Fruit fly (Drosophila melanogaster) whole organism, embryonic: ENCODE measurements around the gene CG5068.

Source experiments
- CG10267 ChIP-seq: fragments of 200-800 bp; sonication (Bioruptor generic); optimal IDR thresholded peaks from 2 replicates; lab custom pipeline; 2018; ENCODE audit warnings: missing biosample characterization, mild to moderate bottlenecking, missing genetic modification characterization, moderate library complexity
- CG10366 ChIP-seq: fragments of 200-800 bp; sonication (Bioruptor generic); IDR thresholded peaks from 2 replicates; pipeline ENCODE4 v1.3.6; 2022; ENCODE audit warnings: missing biosample characterization, missing genetic modification characterization
- CG11093 ChIP-seq: fragments of 200-800 bp; sonication (Bioruptor generic); IDR thresholded peaks from 3 replicates; pipeline ENCODE4 v1.3.6; 2022; ENCODE audit warnings: missing biosample characterization, missing genetic modification characterization
- CG12155 ChIP-seq: fragments of 200-800 bp; sonication (Bioruptor generic); optimal IDR thresholded peaks from 3 replicates; lab custom pipeline; 2016; ENCODE audit warnings: missing biosample characterization, missing genetic modification characterization
- CG12219 ChIP-seq: fragments of 200-800 bp; sonication (Bioruptor generic); optimal IDR thresholded peaks from 3 replicates; lab custom pipeline; 2018; ENCODE audit warnings: missing biosample characterization, mild to moderate bottlenecking, missing genetic modification characterization
- CG12744 ChIP-seq: fragments of 200-800 bp; sonication (Bioruptor generic); optimal IDR thresholded peaks from 2 replicates; lab custom pipeline; 2016; ENCODE audit warnings: missing biosample characterization, missing genetic modification characterization
- CG13424 ChIP-seq: fragments of 200-800 bp; sonication (Bioruptor generic); optimal IDR thresholded peaks from 2 replicates; lab custom pipeline; 2019; ENCODE audit warnings: missing biosample characterization, mild to moderate bottlenecking, missing genetic modification characterization, moderate library complexity
- CG14860 ChIP-seq: fragments of 200-800 bp; sonication (Bioruptor generic); IDR thresholded peaks from 3 replicates; pipeline ENCODE4 v1.3.6; 2022; ENCODE audit warnings: missing biosample characterization, missing genetic modification characterization; ENCODE audit not compliant: partially characterized antibody
- CG15479 ChIP-seq: fragments of 200-800 bp; sonication (Bioruptor generic); optimal IDR thresholded peaks from 3 replicates; lab custom pipeline; 2019; ENCODE audit warnings: missing biosample characterization, mild to moderate bottlenecking, missing genetic modification characterization, moderate library complexity
- CG17912 ChIP-seq: fragments of 200-800 bp; sonication (Bioruptor generic); optimal IDR thresholded peaks from 2 replicates; lab custom pipeline; 2018; ENCODE audit warnings: missing biosample characterization, mild to moderate bottlenecking, missing genetic modification characterization
- CG18262 ChIP-seq: fragments of 200-800 bp; optimal IDR thresholded peaks from 3 replicates; lab custom pipeline; 2019; ENCODE audit warnings: missing biosample characterization, mild to moderate bottlenecking, missing genetic modification characterization, moderate library complexity
- CG34224 ChIP-seq: fragments of 200-800 bp; sonication (Bioruptor generic); IDR thresholded peaks from 3 replicates; pipeline ENCODE4 v1.3.6; 2022; ENCODE audit warnings: missing biosample characterization, missing genetic modification characterization; ENCODE audit not compliant: partially characterized antibody
- CG3995 ChIP-seq: fragments of 200-800 bp; sonication (Bioruptor generic); optimal IDR thresholded peaks from 3 replicates; lab custom pipeline; 2016; ENCODE audit warnings: missing biosample characterization, missing genetic modification characterization
- CG5245 ChIP-seq: fragments of 200-800 bp; sonication (Bioruptor generic); optimal IDR thresholded peaks from 3 replicates; lab custom pipeline; 2016; ENCODE audit warnings: missing biosample characterization, missing genetic modification characterization
- CG6854 ChIP-seq: fragments of 200-800 bp; sonication (Bioruptor generic); optimal IDR thresholded peaks from 3 replicates; lab custom pipeline; 2017; ENCODE audit warnings: missing biosample characterization, mild to moderate bottlenecking, missing genetic modification characterization
- CG7556 ChIP-seq: fragments of 200-800 bp; sonication (Bioruptor generic); optimal IDR thresholded peaks from 2 replicates; lab custom pipeline; 2017; ENCODE audit warnings: missing biosample characterization, mild to moderate bottlenecking, missing genetic modification characterization
- CG8944 ChIP-seq: fragments of 200-800 bp; sonication (Bioruptor generic); optimal IDR thresholded peaks from 3 replicates; lab custom pipeline; 2016; ENCODE audit warnings: missing biosample characterization, missing genetic modification characterization
- CG9609 ChIP-seq: fragments of 200-800 bp; sonication (Bioruptor generic); optimal IDR thresholded peaks from 3 replicates; lab custom pipeline; 2016; ENCODE audit warnings: missing biosample characterization, missing genetic modification characterization
- CG9797 ChIP-seq: fragments of 200-800 bp; sonication (Bioruptor generic); optimal IDR thresholded peaks from 3 replicates; lab custom pipeline; 2018; ENCODE audit warnings: missing biosample characterization, mild to moderate bottlenecking, missing genetic modification characterization
- CG9817 ChIP-seq: fragments of 200-800 bp; sonication (Bioruptor generic); optimal IDR thresholded peaks from 2 replicates; lab custom pipeline; 2018; ENCODE audit warnings: missing biosample characterization, mild to moderate bottlenecking, missing genetic modification characterization, moderate library complexity
- CG9876 ChIP-seq: fragments of 200-800 bp; sonication (Bioruptor generic); optimal IDR thresholded peaks from 2 replicates; lab custom pipeline; 2016; ENCODE audit warnings: missing biosample characterization, missing genetic modification characterization
- Dp ChIP-seq: fragments of 200-800 bp; sonication (Bioruptor generic); optimal IDR thresholded peaks from 2 replicates; lab custom pipeline; 2018; ENCODE audit warnings: missing biosample characterization, mild to moderate bottlenecking, missing genetic modification characterization, moderate library complexity
- Fer3 ChIP-seq: fragments of 200-800 bp; sonication (Bioruptor generic); optimal IDR thresholded peaks from 2 replicates; lab custom pipeline; 2018; ENCODE audit warnings: missing biosample characterization, mild to moderate bottlenecking, missing genetic modification characterization, moderate library complexity
- GATAe ChIP-seq: fragments of 200-800 bp; sonication (Bioruptor generic); conservative IDR thresholded peaks from 2 replicates; pipeline ENCODE4 v1.3.6; 2022; ENCODE audit warnings: missing biosample characterization, missing genetic modification characterization
- HmgD ChIP-seq: fragments of 200-800 bp; sonication (Bioruptor generic); optimal IDR thresholded peaks from 3 replicates; lab custom pipeline; 2016; ENCODE audit warnings: missing biosample characterization, missing genetic modification characterization
- Hmx ChIP-seq: fragments of 200-800 bp; sonication (Bioruptor generic); optimal IDR thresholded peaks from 2 replicates; lab custom pipeline; 2016; ENCODE audit warnings: missing biosample characterization, missing genetic modification characterization
- Jarid2 ChIP-seq: fragments of 200-800 bp; sonication (Bioruptor generic); optimal IDR thresholded peaks from 3 replicates; lab custom pipeline; 2017; ENCODE audit warnings: mild to moderate bottlenecking, missing biosample characterization, missing genetic modification reagents, missing genetic modification characterization
- MESR4 ChIP-seq: fragments of 200-800 bp; sonication (Bioruptor generic); optimal IDR thresholded peaks from 2 replicates; lab custom pipeline; 2018; ENCODE audit warnings: missing biosample characterization, mild to moderate bottlenecking, missing genetic modification characterization, moderate library complexity
- MTF-1 ChIP-seq: fragments of 200-800 bp; sonication (Bioruptor generic); optimal IDR thresholded peaks from 2 replicates; lab custom pipeline; 2018; ENCODE audit warnings: missing biosample characterization, mild to moderate bottlenecking, missing genetic modification characterization, borderline replicate concordance
- NFAT ChIP-seq: fragments of 200-800 bp; sonication (Bioruptor generic); IDR thresholded peaks from 2 replicates; pipeline ENCODE4 v1.3.6; 2022; ENCODE audit warnings: missing biosample characterization, missing genetic modification characterization
- Nf-YC ChIP-seq: fragments of 200-800 bp; optimal IDR thresholded peaks from 3 replicates; lab custom pipeline; 2019; ENCODE audit warnings: missing biosample characterization, mild to moderate bottlenecking, missing genetic modification characterization, moderate library complexity
- Ptx1 ChIP-seq: fragments of 200-800 bp; sonication (Bioruptor generic); IDR thresholded peaks from 2 replicates; pipeline ENCODE4 v1.3.6; 2022; ENCODE audit warnings: missing biosample characterization, missing genetic modification characterization
- YL-1 ChIP-seq: fragments of 200-800 bp; sonication (Bioruptor generic); optimal IDR thresholded peaks from 3 replicates; lab custom pipeline; 2017; ENCODE audit warnings: missing biosample characterization, mild to moderate bottlenecking, missing genetic modification characterization
- ac ChIP-seq: fragments of 200-800 bp; sonication (Bioruptor generic); optimal IDR thresholded peaks from 3 replicates; lab custom pipeline; 2017; ENCODE audit warnings: missing biosample characterization, mild to moderate bottlenecking, missing genetic modification characterization
- chn ChIP-seq: fragments of 200-800 bp; sonication (Bioruptor generic); optimal IDR thresholded peaks from 2 replicates; lab custom pipeline; 2016; ENCODE audit warnings: missing biosample characterization, missing genetic modification characterization
- crc ChIP-seq: fragments of 200-800 bp; sonication (Bioruptor generic); optimal IDR thresholded peaks from 2 replicates; lab custom pipeline; 2016; ENCODE audit warnings: missing biosample characterization, missing genetic modification characterization
- crol ChIP-seq: fragments of 200-800 bp; sonication (Bioruptor generic); IDR thresholded peaks from 2 replicates; pipeline ENCODE4 v1.3.6; 2022; ENCODE audit warnings: missing biosample characterization, missing genetic modification characterization
- dan ChIP-seq: fragments of 200-800 bp; sonication (Bioruptor generic); IDR thresholded peaks from 2 replicates; pipeline ENCODE4 v1.3.6; 2022; ENCODE audit warnings: missing biosample characterization, missing genetic modification characterization
- dati ChIP-seq: fragments of 200-800 bp; sonication (Bioruptor generic); IDR thresholded peaks from 2 replicates; pipeline ENCODE4 v1.3.6; 2022; ENCODE audit warnings: missing biosample characterization, missing genetic modification characterization
- dmrt99B ChIP-seq: fragments of 200-800 bp; sonication (Bioruptor generic); optimal IDR thresholded peaks from 2 replicates; lab custom pipeline; 2018; ENCODE audit warnings: missing biosample characterization, mild to moderate bottlenecking, missing genetic modification characterization, moderate library complexity
- en ChIP-seq: fragments of 200-800 bp; sonication (Bioruptor generic); optimal IDR thresholded peaks from 2 replicates; lab custom pipeline; 2016; ENCODE audit warnings: missing biosample characterization, missing genetic modification characterization
- fd64A ChIP-seq: fragments of 200-800 bp; sonication (Bioruptor generic); optimal IDR thresholded peaks from 3 replicates; lab custom pipeline; 2018; ENCODE audit warnings: missing biosample characterization, mild to moderate bottlenecking, missing genetic modification characterization
- hkb ChIP-seq, 2 experiments: fragments of 200-800 bp in 1 of 2; fragments of >200 bp in 1 of 2; sonication (Bioruptor generic) in 1 of 2; IDR thresholded peaks in 1 of 2; optimal IDR thresholded peaks in 1 of 2; 2 replicates each; pipeline versions ENCODE4 v1.3.6 to Lab custom; 2017 to 2022; ENCODE audit warnings: missing biosample characterization in 1 of 2, missing genetic modification characterization in 1 of 2
- hth ChIP-seq: fragments of >200 bp; optimal IDR thresholded peaks from 2 replicates; lab custom pipeline; 2017; ENCODE audit warnings: inconsistent platforms
- kah ChIP-seq: fragments of 200-800 bp; sonication (Bioruptor generic); optimal IDR thresholded peaks from 2 replicates; lab custom pipeline; 2018; ENCODE audit warnings: missing biosample characterization, mild to moderate bottlenecking, missing genetic modification characterization
- nerfin-2 ChIP-seq: fragments of 200-800 bp; sonication (Bioruptor generic); IDR thresholded peaks from 2 replicates; pipeline ENCODE4 v1.3.6; 2022; ENCODE audit warnings: missing biosample characterization, missing genetic modification characterization; ENCODE audit not compliant: partially characterized antibody
- repo ChIP-seq: fragments of 200-800 bp; sonication (Bioruptor generic); optimal IDR thresholded peaks from 2 replicates; lab custom pipeline; 2016; ENCODE audit warnings: missing biosample characterization, missing genetic modification characterization
- seq ChIP-seq: fragments of 200-800 bp; sonication (Bioruptor generic); IDR thresholded peaks from 2 replicates; pipeline ENCODE4 v1.3.6; 2022; ENCODE audit warnings: missing biosample characterization, missing genetic modification characterization
- ttk ChIP-seq: fragments of 200-800 bp; sonication (Bioruptor generic); IDR thresholded peaks from 2 replicates; pipeline ENCODE4 v2.1.2; 2022; ENCODE audit warnings: missing biosample characterization, missing genetic modification characterization
- wek ChIP-seq: fragments of 200-800 bp; sonication (Bioruptor generic); optimal IDR thresholded peaks from 3 replicates; lab custom pipeline; 2018; ENCODE audit warnings: missing biosample characterization, mild to moderate bottlenecking, missing genetic modification characterization, moderate library complexity
- yki ChIP-seq: fragments of >200 bp; optimal IDR thresholded peaks from 3 replicates; lab custom pipeline; 2018
- zf30C ChIP-seq: fragments of 200-800 bp; sonication (Bioruptor generic); optimal IDR thresholded peaks from 3 replicates; lab custom pipeline; 2018; ENCODE audit warnings: missing biosample characterization, mild to moderate bottlenecking, missing genetic modification characterization

Gene CG5068

DNA sequence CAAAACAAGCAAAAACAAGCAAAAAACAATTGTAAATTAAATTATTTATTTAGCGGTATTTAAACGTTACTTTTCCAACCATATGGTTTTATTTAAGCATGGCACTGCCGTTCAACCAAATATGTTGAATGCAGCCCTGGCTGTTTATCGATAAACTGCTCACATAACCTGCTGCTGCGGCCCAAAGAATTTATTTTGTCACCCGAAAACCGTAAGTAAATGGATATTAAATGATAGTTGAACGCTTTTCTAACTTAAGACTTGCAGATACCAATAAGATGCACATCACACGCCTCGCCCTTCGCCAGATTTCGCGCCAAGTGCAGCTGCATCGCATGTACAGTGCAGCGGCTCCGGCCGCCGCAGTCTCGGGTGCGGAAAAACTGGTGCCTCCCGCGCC, 29.8 kb upstream of the CG5068 start, which contains the start of gene mRpL12 (continued):
- TF ChIP-seq CG12219 (GFP tag; lab: Kevin White, UChicago) = no peak
- peak; percentile 52 for TF ChIP-seq Dp (GFP tag; lab: Kevin White, UChicago)
- no peak for TF ChIP-seq dati (GFP tag; lab: Robert Waterston, UW)
- TF ChIP-seq CG34224 (GFP tag; lab: Robert Waterston, UW) = peak; percentile 50; the same call in 1 of the 3 replicates
- no peak for TF ChIP-seq CG10366
- TF ChIP-seq Nf-YC = no peak
- TF ChIP-seq fd64A (GFP tag; lab: Kevin White, UChicago) = no peak
- peak; percentile 21 for TF ChIP-seq CG10267 (tag; lab: Kevin White, UChicago)
- no peak for TF ChIP-seq wek (GFP tag; lab: Kevin White, UChicago)
- TF ChIP-seq yki (lab: Kevin White, UChicago) = no peak
- TF ChIP-seq hkb (optimal IDR thresholded peaks at IDR 0.05; lab: Kevin White, UChicago) = no peak
- no peak for TF ChIP-seq hkb (GFP tag; IDR thresholded peaks at IDR 0.05; lab: Robert Waterston, UW)
- TF ChIP-seq CG9817 (tag; lab: Kevin White, UChicago) = no peak
- TF ChIP-seq CG13424 (tag; lab: Kevin White, UChicago) = no peak
- no peak for TF ChIP-seq CG7556
- no peak for TF ChIP-seq Fer3
- TF ChIP-seq ac = no peak
- no peak for TF ChIP-seq dan (GFP tag; lab: Robert Waterston, UW)
- TF ChIP-seq MTF-1 (GFP tag; lab: Kevin White, UChicago) = no peak
- peak; percentile 52 for TF ChIP-seq CG3995
- no peak for TF ChIP-seq crol (GFP tag; lab: Robert Waterston, UW)
- no peak for TF ChIP-seq GATAe (GFP tag; lab: Robert Waterston, UW)
- no peak for TF ChIP-seq dmrt99B (tag; lab: Kevin White, UChicago)
- no peak for TF ChIP-seq CG18262 (tag; lab: Kevin White, UChicago)
- no peak for TF ChIP-seq chn (GFP tag; lab: Kevin White, UChicago)
- TF ChIP-seq NFAT (GFP tag; lab: Robert Waterston, UW) = no peak
- no peak for TF ChIP-seq CG9609 (GFP tag; lab: Kevin White, UChicago)
- TF ChIP-seq zf30C = no peak
- TF ChIP-seq Ptx1 (GFP tag; lab: Robert Waterston, UW) = no peak
- TF ChIP-seq Hmx (GFP tag; lab: Kevin White, UChicago) = no peak
- TF ChIP-seq CG14860 (GFP tag; lab: Robert Waterston, UW) = no peak
- TF ChIP-seq ttk (GFP tag; lab: Robert Waterston, UW) = no peak
- TF ChIP-seq en (GFP tag; lab: Kevin White, UChicago) = no peak
- TF ChIP-seq CG5245 (GFP tag; lab: Kevin White, UChicago) = no peak
- TF ChIP-seq crc (GFP tag; lab: Kevin White, UChicago) = no peak
- TF ChIP-seq CG11093 (GFP tag; lab: Robert Waterston, UW) = no peak
- no peak for TF ChIP-seq repo
- no peak for TF ChIP-seq HmgD
- peak; percentile 48 for TF ChIP-seq YL-1 (GFP tag; lab: Kevin White, UChicago)
- TF ChIP-seq seq (GFP tag; lab: Robert Waterston, UW) = no peak
- TF ChIP-seq CG12744 (GFP tag; lab: Kevin White, UChicago) = no peak
- TF ChIP-seq CG6854 (GFP tag; lab: Kevin White, UChicago) = no peak
- peak; percentile 87 for TF ChIP-seq MESR4 (GFP tag; lab: Kevin White, UChicago)
- no peak for TF ChIP-seq CG15479 (GFP tag; lab: Kevin White, UChicago)
- TF ChIP-seq CG12155 (GFP tag; lab: Kevin White, UChicago) = no peak
- TF ChIP-seq CG17912 (GFP tag; lab: Kevin White, UChicago) = no peak
- TF ChIP-seq nerfin-2 (GFP tag; lab: Robert Waterston, UW) = peak; percentile 32; the same call in 1 of the 2 replicates
- no peak for TF ChIP-seq hth (lab: Kevin White, UChicago)
- TF ChIP-seq CG9797 = no peak
- no peak for TF ChIP-seq Jarid2 (GFP tag; lab: Kevin White, UChicago)
- no peak for TF ChIP-seq kah (GFP tag; lab: Kevin White, UChicago)
- no peak for TF ChIP-seq CG9876
- TF ChIP-seq CG8944 (GFP tag; lab: Kevin White, UChicago) = no peak
